Fruit fly (Drosophila melanogaster) whole organism, embryonic: Measurements from ENCODE around the gene Ada1-2.

Source experiments
- Abd-B ChIP-seq: fragments of 200-800 bp; sonication (Bioruptor generic); optimal IDR thresholded peaks from 2 replicates; lab custom pipeline; 2018; ENCODE audit warnings: missing biosample characterization, mild to moderate bottlenecking, missing genetic modification characterization, moderate library complexity
- Adf1 ChIP-seq: fragments of 200-800 bp; sonication (Bioruptor generic); IDR thresholded peaks from 2 replicates; pipeline ENCODE4 v1.3.6; 2022; ENCODE audit warnings: missing biosample characterization, missing genetic modification characterization
- Bgb ChIP-seq: fragments of 200-800 bp; sonication (Bioruptor generic); IDR thresholded peaks from 2 replicates; pipeline ENCODE4 v1.3.6; 2022; ENCODE audit warnings: missing biosample characterization, missing genetic modification characterization; ENCODE audit not compliant: partially characterized antibody
- CG15479 ChIP-seq: fragments of 200-800 bp; sonication (Bioruptor generic); optimal IDR thresholded peaks from 3 replicates; lab custom pipeline; 2019; ENCODE audit warnings: missing biosample characterization, mild to moderate bottlenecking, missing genetic modification characterization, moderate library complexity
- CG16779 ChIP-seq: fragments of 200-800 bp; sonication (Bioruptor generic); IDR thresholded peaks from 2 replicates; pipeline ENCODE4 v1.3.6; 2022; ENCODE audit warnings: missing biosample characterization, missing genetic modification characterization
- CG18262 ChIP-seq: fragments of 200-800 bp; optimal IDR thresholded peaks from 3 replicates; lab custom pipeline; 2019; ENCODE audit warnings: missing biosample characterization, mild to moderate bottlenecking, missing genetic modification characterization, moderate library complexity
- CG18619 ChIP-seq: fragments of 200-800 bp; sonication (Bioruptor generic); optimal IDR thresholded peaks from 3 replicates; lab custom pipeline; 2017; ENCODE audit warnings: missing biosample characterization, mild to moderate bottlenecking, missing genetic modification characterization
- CG18764 ChIP-seq: fragments of 200-800 bp; sonication (Bioruptor generic); optimal IDR thresholded peaks from 3 replicates; lab custom pipeline; 2016; ENCODE audit warnings: missing biosample characterization, missing genetic modification characterization
- CG2889 ChIP-seq: fragments of 200-800 bp; sonication (Bioruptor generic); IDR thresholded peaks from 3 replicates; pipeline ENCODE4 v1.3.6; 2022; ENCODE audit warnings: missing biosample characterization, missing genetic modification characterization
- CG31224 ChIP-seq: fragments of 200-800 bp; sonication (Bioruptor generic); IDR thresholded peaks from 2 replicates; pipeline ENCODE4 v1.3.6; 2022; ENCODE audit warnings: missing biosample characterization, missing genetic modification characterization
- CG3281 ChIP-seq: fragments of 200-800 bp; sonication (Bioruptor generic); optimal IDR thresholded peaks from 3 replicates; lab custom pipeline; 2017; ENCODE audit warnings: missing biosample characterization, mild to moderate bottlenecking, missing genetic modification characterization
- CG34224 ChIP-seq: fragments of 200-800 bp; sonication (Bioruptor generic); IDR thresholded peaks from 3 replicates; pipeline ENCODE4 v1.3.6; 2022; ENCODE audit warnings: missing biosample characterization, missing genetic modification characterization; ENCODE audit not compliant: partially characterized antibody
- CG6254 ChIP-seq: fragments of 200-800 bp; sonication (Bioruptor generic); optimal IDR thresholded peaks from 3 replicates; lab custom pipeline; 2017; ENCODE audit warnings: mild to moderate bottlenecking, missing biosample characterization, missing genetic modification reagents, missing genetic modification characterization
- CG6791 ChIP-seq: fragments of 200-800 bp; sonication (Bioruptor generic); IDR thresholded peaks from 3 replicates; pipeline ENCODE4 v1.3.6; 2022; ENCODE audit warnings: missing biosample characterization, missing genetic modification characterization; ENCODE audit not compliant: partially characterized antibody
- CG7839 ChIP-seq: fragments of 200-800 bp; sonication (Bioruptor generic); optimal IDR thresholded peaks from 3 replicates; lab custom pipeline; 2018; ENCODE audit warnings: missing biosample characterization, mild to moderate bottlenecking, missing genetic modification characterization, moderate library complexity
- CG8924 ChIP-seq: fragments of 200-800 bp; optimal IDR thresholded peaks from 3 replicates; lab custom pipeline; 2019; ENCODE audit warnings: missing biosample characterization, mild to moderate bottlenecking, missing genetic modification characterization, moderate library complexity
- CG8944 ChIP-seq: fragments of 200-800 bp; sonication (Bioruptor generic); optimal IDR thresholded peaks from 3 replicates; lab custom pipeline; 2016; ENCODE audit warnings: missing biosample characterization, missing genetic modification characterization
- CG9609 ChIP-seq: fragments of 200-800 bp; sonication (Bioruptor generic); optimal IDR thresholded peaks from 3 replicates; lab custom pipeline; 2016; ENCODE audit warnings: missing biosample characterization, missing genetic modification characterization
- CG9727 ChIP-seq: fragments of 200-800 bp; sonication (Bioruptor generic); optimal IDR thresholded peaks from 3 replicates; lab custom pipeline; 2017; ENCODE audit warnings: missing biosample characterization, mild to moderate bottlenecking, missing genetic modification characterization
- Dad ChIP-seq: fragments of 200-800 bp; sonication (Bioruptor generic); optimal IDR thresholded peaks from 3 replicates; lab custom pipeline; 2016; ENCODE audit warnings: missing biosample characterization, missing genetic modification characterization
- Eip74EF ChIP-seq, 2 experiments: fragments of 200-800 bp in 1 of 2; fragments of >200 bp in 1 of 2; sonication (Bioruptor generic) in 1 of 2; optimal IDR thresholded peaks; 2 replicates each; lab custom pipeline; 2017 to 2019; ENCODE audit warnings: missing biosample characterization in 2 of 2, missing genetic modification characterization in 2 of 2, mild to moderate bottlenecking in 1 of 2, moderate library complexity in 1 of 2
- HLH54F ChIP-seq: fragments of 200-800 bp; sonication (Bioruptor generic); optimal IDR thresholded peaks from 3 replicates; lab custom pipeline; 2016; ENCODE audit warnings: missing biosample characterization, missing genetic modification characterization
- HmgZ ChIP-seq: fragments of 200-800 bp; sonication (Bioruptor generic); optimal IDR thresholded peaks from 2 replicates; lab custom pipeline; 2018; ENCODE audit warnings: missing biosample characterization, mild to moderate bottlenecking, missing genetic modification characterization
- Hmx ChIP-seq: fragments of 200-800 bp; sonication (Bioruptor generic); optimal IDR thresholded peaks from 2 replicates; lab custom pipeline; 2016; ENCODE audit warnings: missing biosample characterization, missing genetic modification characterization
- Nf-YB ChIP-seq: fragments of 200-800 bp; sonication (Bioruptor generic); optimal IDR thresholded peaks from 3 replicates; lab custom pipeline; 2019; ENCODE audit warnings: missing biosample characterization, mild to moderate bottlenecking, missing genetic modification characterization, moderate library complexity
- Sin3A ChIP-seq: fragments of >200 bp; optimal IDR thresholded peaks from 2 replicates; lab custom pipeline; 2018
- TFAM ChIP-seq: fragments of 200-800 bp; sonication (Bioruptor generic); optimal IDR thresholded peaks from 2 replicates; lab custom pipeline; 2017; ENCODE audit warnings: missing biosample characterization, missing genetic modification characterization, inconsistent platforms
- Tbp ChIP-seq: fragments of >200 bp; optimal IDR thresholded peaks from 2 replicates; lab custom pipeline; 2018; ENCODE audit warnings: missing biosample characterization, missing genetic modification characterization
- ab ChIP-seq: fragments of 200-800 bp; sonication (Bioruptor generic); optimal IDR thresholded peaks from 2 replicates; lab custom pipeline; 2016; ENCODE audit warnings: missing biosample characterization, missing genetic modification characterization
- bab2 ChIP-seq: fragments of 200-800 bp; sonication (Bioruptor generic); optimal IDR thresholded peaks from 2 replicates; lab custom pipeline; 2016; ENCODE audit warnings: missing biosample characterization, missing genetic modification characterization
- bbx ChIP-seq: fragments of 200-800 bp; sonication (Bioruptor generic); IDR thresholded peaks from 2 replicates; pipeline ENCODE4 v1.3.6; 2022; ENCODE audit warnings: missing biosample characterization, missing genetic modification characterization; ENCODE audit not compliant: partially characterized antibody
- bsh ChIP-seq, 2 experiments: fragments of 200-800 bp; sonication (Bioruptor generic); optimal IDR thresholded peaks; 2 replicates each; lab custom pipeline; 2017 to 2018; ENCODE audit warnings: mild to moderate bottlenecking in 2 of 2, missing biosample characterization in 2 of 2, missing genetic modification characterization in 2 of 2, moderate library complexity in 1 of 2
- cad ChIP-seq: fragments of >200 bp; optimal IDR thresholded peaks from 2 replicates; lab custom pipeline; 2017; ENCODE audit warnings: missing biosample characterization, missing genetic modification characterization
- croc ChIP-seq: fragments of 200-800 bp; sonication (Bioruptor generic); conservative IDR thresholded peaks from 3 replicates; pipeline ENCODE4 v1.3.6; 2022; ENCODE audit warnings: missing biosample characterization, missing genetic modification characterization
- dmrt99B ChIP-seq: fragments of 200-800 bp; sonication (Bioruptor generic); optimal IDR thresholded peaks from 2 replicates; lab custom pipeline; 2018; ENCODE audit warnings: missing biosample characterization, mild to moderate bottlenecking, missing genetic modification characterization, moderate library complexity
- ems ChIP-seq: fragments of 200-800 bp; sonication (Bioruptor generic); optimal IDR thresholded peaks from 3 replicates; lab custom pipeline; 2016; ENCODE audit warnings: missing biosample characterization, missing genetic modification characterization
- fru ChIP-seq: fragments of >200 bp; optimal IDR thresholded peaks from 2 replicates; lab custom pipeline; 2017
- gfzf ChIP-seq: fragments of 200-800 bp; sonication (Bioruptor generic); optimal IDR thresholded peaks from 2 replicates; lab custom pipeline; 2016; ENCODE audit warnings: missing biosample characterization, mild to moderate bottlenecking, missing genetic modification characterization, moderate library complexity
- gt ChIP-seq: fragments of 200-800 bp; sonication (Bioruptor generic); IDR thresholded peaks from 2 replicates; pipeline ENCODE4 v1.3.6; 2022; ENCODE audit warnings: missing biosample characterization, missing genetic modification characterization
- hkb ChIP-seq, 2 experiments: fragments of 200-800 bp in 1 of 2; fragments of >200 bp in 1 of 2; sonication (Bioruptor generic) in 1 of 2; IDR thresholded peaks in 1 of 2; optimal IDR thresholded peaks in 1 of 2; 2 replicates each; pipeline versions ENCODE4 v1.3.6 to Lab custom; 2017 to 2022; ENCODE audit warnings: missing biosample characterization in 1 of 2, missing genetic modification characterization in 1 of 2
- lbe ChIP-seq: fragments of 200-800 bp; sonication (Bioruptor generic); optimal IDR thresholded peaks from 2 replicates; lab custom pipeline; 2016; ENCODE audit warnings: missing biosample characterization, mild to moderate bottlenecking, missing genetic modification characterization
- lilli ChIP-seq: fragments of 200-800 bp; sonication (Bioruptor generic); optimal IDR thresholded peaks from 3 replicates; lab custom pipeline; 2016; ENCODE audit warnings: missing biosample characterization, missing genetic modification characterization
- lmd ChIP-seq: fragments of 200-800 bp; sonication (Bioruptor generic); IDR thresholded peaks from 2 replicates; pipeline ENCODE4 v1.3.6; 2022; ENCODE audit warnings: missing biosample characterization, missing genetic modification characterization
- otp ChIP-seq: fragments of 200-800 bp; sonication (Bioruptor generic); IDR thresholded peaks from 3 replicates; pipeline ENCODE4, ENCODE4 v1.3.6; 2022; ENCODE audit warnings: missing biosample characterization, missing genetic modification characterization
- pita ChIP-seq: fragments of 200-800 bp; sonication (Bioruptor generic); optimal IDR thresholded peaks from 2 replicates; lab custom pipeline; 2017; ENCODE audit warnings: missing biosample characterization, mild to moderate bottlenecking, missing genetic modification characterization
- pros ChIP-seq: fragments of 200-800 bp; sonication (Bioruptor generic); optimal IDR thresholded peaks from 3 replicates; lab custom pipeline; 2019; ENCODE audit warnings: missing biosample characterization, mild to moderate bottlenecking, missing genetic modification characterization, moderate library complexity
- sisA ChIP-seq: fragments of 200-800 bp; sonication (Bioruptor generic); IDR thresholded peaks from 2 replicates; pipeline ENCODE4 v1.3.6; 2022; ENCODE audit warnings: missing biosample characterization, missing genetic modification characterization
- slou ChIP-seq: fragments of 200-800 bp; sonication (Bioruptor generic); optimal IDR thresholded peaks from 3 replicates; lab custom pipeline; 2016; ENCODE audit warnings: missing biosample characterization, missing genetic modification characterization
- trh ChIP-seq: fragments of 200-800 bp; sonication (Bioruptor generic); optimal IDR thresholded peaks from 2 replicates; lab custom pipeline; 2016; ENCODE audit warnings: missing biosample characterization, missing genetic modification characterization
- ttk ChIP-seq: fragments of 200-800 bp; sonication (Bioruptor generic); IDR thresholded peaks from 2 replicates; pipeline ENCODE4 v2.1.2; 2022; ENCODE audit warnings: missing biosample characterization, missing genetic modification characterization
- zfh2 ChIP-seq: fragments of 200-800 bp; sonication (Bioruptor generic); optimal IDR thresholded peaks from 2 replicates; lab custom pipeline; 2016; ENCODE audit warnings: missing biosample characterization, missing genetic modification characterization

Gene Ada1-2

DNA sequence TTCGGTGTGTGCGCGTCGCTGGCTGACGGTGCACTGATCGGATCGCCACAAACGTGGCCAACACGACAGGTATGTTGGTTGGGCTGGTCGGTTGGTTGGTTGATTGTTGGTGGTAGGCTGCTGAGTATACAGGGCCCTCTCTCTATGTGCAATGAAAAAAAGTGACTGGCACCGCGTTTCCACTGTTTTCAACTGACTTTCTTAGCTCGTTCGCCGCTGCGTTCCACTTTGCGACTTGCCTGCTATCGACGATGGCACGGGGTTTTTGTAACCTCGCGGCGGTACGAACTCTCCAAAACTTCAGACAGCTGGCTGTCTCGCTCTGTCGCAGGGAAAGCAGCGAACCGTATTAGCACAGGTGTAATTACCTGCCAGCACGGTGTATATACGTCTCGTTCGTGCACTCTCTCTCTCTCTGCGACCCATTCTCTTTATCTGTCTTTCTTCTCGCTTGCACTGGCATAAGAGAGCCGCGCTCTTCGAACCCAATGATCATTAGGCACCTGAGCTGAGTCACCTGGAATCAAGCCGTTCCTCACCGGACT lies 21.8 kb upstream of the Ada1-2 start (continued):
- no peak for TF ChIP-seq gfzf
- no peak for TF ChIP-seq gt
- no peak for TF ChIP-seq slou (GFP tag; lab: Kevin White, UChicago)
- TF ChIP-seq Eip74EF (GFP tag; optimal IDR thresholded peaks at IDR 0.05; lab: Kevin White, UChicago), result no peak
- no peak; the same call in 1 of the 3 replicates for TF ChIP-seq otp (GFP tag; lab: Robert Waterston, UW)
- peak; percentile 25; the same call in 1 of the 2 replicates for TF ChIP-seq Adf1 (GFP tag; lab: Robert Waterston, UW)
- no peak for TF ChIP-seq CG34224 (GFP tag; lab: Robert Waterston, UW)
- peak; percentile 28 for TF ChIP-seq CG3281 (GFP tag; lab: Kevin White, UChicago)
- peak; percentile 49 for TF ChIP-seq lbe (GFP tag; lab: Kevin White, UChicago)
- TF ChIP-seq Tbp (GFP tag; lab: Kevin White, UChicago), result no peak
- TF ChIP-seq trh, result no peak
- TF ChIP-seq pita (GFP tag; lab: Kevin White, UChicago), result no peak
- TF ChIP-seq pros (GFP tag; lab: Kevin White, UChicago), result peak; percentile 62
- peak; percentile 43 for TF ChIP-seq CG15479 (GFP tag; lab: Kevin White, UChicago)
- TF ChIP-seq zfh2 (GFP tag; lab: Kevin White, UChicago), result no peak
- TF ChIP-seq dmrt99B (tag; lab: Kevin White, UChicago), result peak; percentile 8
- no peak for TF ChIP-seq CG31224 (GFP tag; lab: Robert Waterston, UW)
- no peak for TF ChIP-seq croc
- TF ChIP-seq bbx (GFP tag; lab: Robert Waterston, UW), result peak; percentile 57
- TF ChIP-seq CG9609 (GFP tag; lab: Kevin White, UChicago), result no peak
- no peak for TF ChIP-seq hkb (optimal IDR thresholded peaks at IDR 0.05; lab: Kevin White, UChicago)
- TF ChIP-seq hkb (GFP tag; IDR thresholded peaks at IDR 0.05; lab: Robert Waterston, UW), result peak; percentile 45; the same call in 1 of the 2 replicates
- no peak for TF ChIP-seq lmd
- no peak for TF ChIP-seq TFAM (GFP tag; lab: Kevin White, UChicago)
- TF ChIP-seq Dad (GFP tag; lab: Kevin White, UChicago), result no peak
- TF ChIP-seq CG2889 (GFP tag; lab: Robert Waterston, UW), result no peak
- no peak for TF ChIP-seq CG6791 (GFP tag; lab: Robert Waterston, UW)
- TF ChIP-seq ttk (GFP tag; lab: Robert Waterston, UW), result no peak
- TF ChIP-seq ems (GFP tag; lab: Kevin White, UChicago), result no peak
- TF ChIP-seq cad (GFP tag; lab: Kevin White, UChicago), result no peak
- TF ChIP-seq bab2 (GFP tag; lab: Kevin White, UChicago), result no peak
- TF ChIP-seq CG18262 (tag; lab: Kevin White, UChicago), result no peak
- TF ChIP-seq CG18764 (GFP tag; lab: Kevin White, UChicago), result no peak
- no peak for TF ChIP-seq CG9727 (GFP tag; lab: Kevin White, UChicago)
- TF ChIP-seq fru (lab: Kevin White, UChicago), result no peak
- no peak for TF ChIP-seq CG18619
- TF ChIP-seq lilli (GFP tag; lab: Kevin White, UChicago), result peak; percentile 34
- peak; percentile 69 for TF ChIP-seq HmgZ (tag; lab: Kevin White, UChicago)
- no peak for TF ChIP-seq CG16779 (GFP tag; lab: Robert Waterston, UW)
- TF ChIP-seq Sin3A, result no peak
- TF ChIP-seq CG6254, result no peak
- TF ChIP-seq Hmx (GFP tag; lab: Kevin White, UChicago), result no peak
- no peak for TF ChIP-seq CG8944 (GFP tag; lab: Kevin White, UChicago)
- TF ChIP-seq Nf-YB (GFP tag; lab: Kevin White, UChicago), result peak; percentile 53
- TF ChIP-seq sisA (GFP tag; lab: Robert Waterston, UW), result no peak
- TF ChIP-seq Abd-B (GFP tag; lab: Kevin White, UChicago), result no peak
- TF ChIP-seq HLH54F, result no peak
- peak; percentile 64 for TF ChIP-seq Bgb
- peak; percentile 47 for TF ChIP-seq CG8924 (tag; lab: Kevin White, UChicago)
- peak; percentile 36 for TF ChIP-seq ab (GFP tag; lab: Kevin White, UChicago)
- no peak for TF ChIP-seq CG7839 (tag; lab: Kevin White, UChicago)
- TF ChIP-seq bsh (GFP tag; optimal IDR thresholded peaks at IDR 0.05; lab: Kevin White, UChicago), result no peak
